Fruit fly (Drosophila melanogaster) whole organism, embryonic: Measurements from ENCODE around the gene Dfd.

Experiments used
- Adf1 ChIP-seq: fragments of 200-800 bp; sonication (Bioruptor generic); IDR thresholded peaks from 2 replicates; pipeline ENCODE4 v1.3.6; 2022; ENCODE audit warnings: missing biosample characterization, missing genetic modification characterization
- Aef1 ChIP-seq: fragments of 200-800 bp; sonication (Bioruptor generic); IDR thresholded peaks from 3 replicates; pipeline ENCODE4 v1.3.6; 2022; ENCODE audit warnings: missing biosample characterization, missing genetic modification characterization
- Atf-2 ChIP-seq: fragments of 200-800 bp; sonication (Bioruptor generic); optimal IDR thresholded peaks from 2 replicates; lab custom pipeline; 2016; ENCODE audit warnings: missing biosample characterization, missing genetic modification characterization
- CG10565 ChIP-seq: fragments of 200-800 bp; sonication (Bioruptor generic); optimal IDR thresholded peaks from 3 replicates; lab custom pipeline; 2016; ENCODE audit warnings: missing biosample characterization, mild to moderate bottlenecking, missing genetic modification characterization
- CG11456 ChIP-seq: fragments of 200-800 bp; sonication (Bioruptor generic); IDR thresholded peaks from 3 replicates; pipeline ENCODE4 v1.3.6; 2022; ENCODE audit warnings: missing biosample characterization, missing genetic modification characterization
- CG12236 ChIP-seq: fragments of 200-800 bp; sonication (Bioruptor generic); optimal IDR thresholded peaks from 2 replicates; lab custom pipeline; 2016; ENCODE audit warnings: missing biosample characterization, missing genetic modification characterization
- CG12299 ChIP-seq: fragments of 200-800 bp; sonication (Bioruptor generic); optimal IDR thresholded peaks from 2 replicates; lab custom pipeline; 2018; ENCODE audit warnings: missing biosample characterization, mild to moderate bottlenecking, missing genetic modification characterization
- CG14014 ChIP-seq: fragments of 200-800 bp; sonication (Bioruptor generic); IDR thresholded peaks from 2 replicates; pipeline ENCODE4 v1.3.6; 2022; ENCODE audit warnings: missing biosample characterization, missing genetic modification characterization
- CG15479 ChIP-seq: fragments of 200-800 bp; sonication (Bioruptor generic); optimal IDR thresholded peaks from 3 replicates; lab custom pipeline; 2019; ENCODE audit warnings: missing biosample characterization, mild to moderate bottlenecking, missing genetic modification characterization, moderate library complexity
- CG15696 ChIP-seq: fragments of 200-800 bp; sonication (Bioruptor generic); optimal IDR thresholded peaks from 2 replicates; lab custom pipeline; 2019; ENCODE audit warnings: missing biosample characterization, mild to moderate bottlenecking, missing genetic modification characterization, moderate library complexity
- CG16813 ChIP-seq: fragments of 200-800 bp; sonication (Bioruptor generic); IDR thresholded peaks from 3 replicates; pipeline ENCODE4 v1.3.6; 2022; ENCODE audit warnings: missing biosample characterization, missing genetic modification characterization; ENCODE audit not compliant: partially characterized antibody
- CG31224 ChIP-seq: fragments of 200-800 bp; sonication (Bioruptor generic); IDR thresholded peaks from 2 replicates; pipeline ENCODE4 v1.3.6; 2022; ENCODE audit warnings: missing biosample characterization, missing genetic modification characterization
- CG3163 ChIP-seq: fragments of 200-800 bp; sonication (Bioruptor generic); optimal IDR thresholded peaks from 3 replicates; lab custom pipeline; 2016; ENCODE audit warnings: missing biosample characterization, missing genetic modification characterization
- CG34376 ChIP-seq: fragments of 200-800 bp; sonication (Bioruptor generic); optimal IDR thresholded peaks from 2 replicates; lab custom pipeline; 2018; ENCODE audit warnings: missing biosample characterization, mild to moderate bottlenecking, missing genetic modification characterization
- CG34422 ChIP-seq: fragments of 200-800 bp; sonication (Bioruptor generic); IDR thresholded peaks from 3 replicates; pipeline ENCODE4 v1.3.6; 2022; ENCODE audit warnings: missing biosample characterization, missing genetic modification characterization
- CG4282 ChIP-seq: fragments of 200-800 bp; sonication (Bioruptor generic); optimal IDR thresholded peaks from 2 replicates; lab custom pipeline; 2016; ENCODE audit warnings: missing biosample characterization, missing genetic modification characterization
- CG8765 ChIP-seq: fragments of 200-800 bp; sonication (Bioruptor generic); IDR thresholded peaks from 2 replicates; pipeline ENCODE4 v1.3.6; 2022; ENCODE audit warnings: missing biosample characterization, missing genetic modification characterization
- CG9609 ChIP-seq: fragments of 200-800 bp; sonication (Bioruptor generic); optimal IDR thresholded peaks from 3 replicates; lab custom pipeline; 2016; ENCODE audit warnings: missing biosample characterization, missing genetic modification characterization
- CG9797 ChIP-seq: fragments of 200-800 bp; sonication (Bioruptor generic); optimal IDR thresholded peaks from 3 replicates; lab custom pipeline; 2018; ENCODE audit warnings: missing biosample characterization, mild to moderate bottlenecking, missing genetic modification characterization
- Fer1 ChIP-seq: fragments of 200-800 bp; sonication (Bioruptor generic); optimal IDR thresholded peaks from 2 replicates; lab custom pipeline; 2017; ENCODE audit warnings: missing biosample characterization, mild to moderate bottlenecking, missing genetic modification characterization
- HLH4C ChIP-seq: fragments of 200-800 bp; sonication (Bioruptor generic); IDR thresholded peaks from 3 replicates; pipeline ENCODE4 v1.3.6; 2022; ENCODE audit warnings: missing biosample characterization, missing genetic modification characterization; ENCODE audit not compliant: partially characterized antibody
- HLHmδ ChIP-seq: fragments of 200-800 bp; sonication (Bioruptor generic); optimal IDR thresholded peaks from 2 replicates; lab custom pipeline; 2018; ENCODE audit warnings: missing biosample characterization, mild to moderate bottlenecking, missing genetic modification characterization, moderate library complexity
- Kr ChIP-seq: fragments of 200-800 bp; sonication (Bioruptor generic); optimal IDR thresholded peaks from 2 replicates; lab custom pipeline; 2017; ENCODE audit warnings: missing biosample characterization, mild to moderate bottlenecking, missing genetic modification characterization
- Lhr ChIP-seq: fragments of 200-800 bp; sonication (Bioruptor generic); optimal IDR thresholded peaks from 3 replicates; lab custom pipeline; 2017; ENCODE audit warnings: mild to moderate bottlenecking, missing biosample characterization, missing genetic modification reagents, missing genetic modification characterization
- NK7.1 ChIP-seq: fragments of 200-800 bp; sonication (Bioruptor generic); optimal IDR thresholded peaks from 3 replicates; lab custom pipeline; 2016; ENCODE audit warnings: missing biosample characterization, missing genetic modification characterization
- Oaz ChIP-seq: fragments of 200-800 bp; sonication (Bioruptor generic); IDR thresholded peaks from 2 replicates; pipeline ENCODE4 v1.3.6; 2022; ENCODE audit warnings: missing biosample characterization, missing genetic modification characterization
- Oli ChIP-seq: fragments of 200-800 bp; sonication (Bioruptor generic); optimal IDR thresholded peaks from 2 replicates; lab custom pipeline; 2018; ENCODE audit warnings: missing biosample characterization, mild to moderate bottlenecking, missing genetic modification characterization, moderate library complexity
- Ravus ChIP-seq: fragments of 200-800 bp; sonication (Bioruptor generic); IDR thresholded peaks from 2 replicates; pipeline ENCODE4 v1.3.6; 2022; ENCODE audit warnings: missing biosample characterization, missing genetic modification characterization
- Trl ChIP-seq, 3 experiments: fragments of >200 bp in 2 of 3; fragments of 200-800 bp in 1 of 3; sonication (Bioruptor generic) in 1 of 3; optimal IDR thresholded peaks; 2 replicates in 1 of 3; 3 replicates in 2 of 3; lab custom pipeline; 2016 to 2017; ENCODE audit warnings: missing biosample characterization in 1 of 3, missing genetic modification characterization in 1 of 3
- Xrp1 ChIP-seq: fragments of 200-800 bp; sonication (Bioruptor generic); IDR thresholded peaks from 2 replicates; pipeline ENCODE4 v1.3.6; 2022; ENCODE audit warnings: missing biosample characterization, missing genetic modification characterization
- crc ChIP-seq: fragments of 200-800 bp; sonication (Bioruptor generic); optimal IDR thresholded peaks from 2 replicates; lab custom pipeline; 2016; ENCODE audit warnings: missing biosample characterization, missing genetic modification characterization
- danr ChIP-seq: fragments of 200-800 bp; sonication (Bioruptor generic); IDR thresholded peaks from 2 replicates; pipeline ENCODE4 v1.3.6; 2022; ENCODE audit warnings: missing biosample characterization, missing genetic modification characterization
- dmrt99B ChIP-seq: fragments of 200-800 bp; sonication (Bioruptor generic); optimal IDR thresholded peaks from 2 replicates; lab custom pipeline; 2018; ENCODE audit warnings: missing biosample characterization, mild to moderate bottlenecking, missing genetic modification characterization, moderate library complexity
- gro ChIP-seq: fragments of 200-800 bp; sonication (Bioruptor generic); optimal IDR thresholded peaks from 2 replicates; lab custom pipeline; 2016; ENCODE audit warnings: missing biosample characterization, missing genetic modification characterization
- ind ChIP-seq: fragments of 200-800 bp; sonication (Bioruptor generic); optimal IDR thresholded peaks from 3 replicates; lab custom pipeline; 2016; ENCODE audit warnings: missing biosample characterization, missing genetic modification characterization
- kay ChIP-seq: fragments of 200-800 bp; sonication (Bioruptor generic); optimal IDR thresholded peaks from 2 replicates; lab custom pipeline; 2016; ENCODE audit warnings: missing biosample characterization, missing genetic modification characterization
- lab ChIP-seq: fragments of 200-800 bp; sonication (Bioruptor generic); optimal IDR thresholded peaks from 3 replicates; lab custom pipeline; 2017; ENCODE audit warnings: missing biosample characterization, missing genetic modification characterization, mild to moderate bottlenecking, moderate library complexity, missing genetic modification reagents
- lmd ChIP-seq: fragments of 200-800 bp; sonication (Bioruptor generic); IDR thresholded peaks from 2 replicates; pipeline ENCODE4 v1.3.6; 2022; ENCODE audit warnings: missing biosample characterization, missing genetic modification characterization
- onecut ChIP-seq: fragments of 200-800 bp; sonication (Bioruptor generic); IDR thresholded peaks from 2 replicates; pipeline ENCODE4 v1.3.6; 2022; ENCODE audit warnings: missing biosample characterization, missing genetic modification characterization
- org-1 ChIP-seq: fragments of 200-800 bp; sonication (Bioruptor generic); optimal IDR thresholded peaks from 2 replicates; lab custom pipeline; 2017; ENCODE audit warnings: missing biosample characterization, missing genetic modification characterization
- pan ChIP-seq, 4 experiments: fragments of >200 bp in 3 of 4; fragments of 200-800 bp in 1 of 4; sonication (Bioruptor generic) in 1 of 4; optimal IDR thresholded peaks in 3 of 4; IDR thresholded peaks in 1 of 4; 2 replicates each; pipeline versions ENCODE4 v1.3.6 to Lab custom; 2017 to 2022; ENCODE audit warnings: missing biosample characterization in 2 of 4, missing genetic modification characterization in 2 of 4, mixed read lengths in 1 of 4
- peb ChIP-seq: fragments of 200-800 bp; sonication (Bioruptor generic); IDR thresholded peaks from 2 replicates; pipeline ENCODE4 v1.3.6; 2022; ENCODE audit warnings: missing biosample characterization, missing genetic modification characterization
- salm ChIP-seq: fragments of 200-800 bp; sonication (Bioruptor generic); optimal IDR thresholded peaks from 2 replicates; lab custom pipeline; 2018; ENCODE audit warnings: missing biosample characterization, mild to moderate bottlenecking, missing genetic modification characterization
- sd ChIP-seq: fragments of 200-800 bp; sonication (Bioruptor generic); optimal IDR thresholded peaks from 3 replicates; lab custom pipeline; 2018; ENCODE audit warnings: missing biosample characterization, mild to moderate bottlenecking, missing genetic modification characterization, moderate library complexity
- sens ChIP-seq: fragments of 200-800 bp; sonication (Bioruptor generic); peaks from one replicate; lab custom pipeline; 2016; ENCODE audit warnings: missing biosample characterization, missing genetic modification characterization
- slou ChIP-seq: fragments of 200-800 bp; sonication (Bioruptor generic); optimal IDR thresholded peaks from 3 replicates; lab custom pipeline; 2016; ENCODE audit warnings: missing biosample characterization, missing genetic modification characterization
- tna ChIP-seq: fragments of 200-800 bp; sonication (Bioruptor generic); IDR thresholded peaks from 2 replicates; pipeline ENCODE4 v1.3.6; 2022; ENCODE audit warnings: missing biosample characterization, missing genetic modification characterization; ENCODE audit not compliant: partially characterized antibody
- toy ChIP-seq: fragments of 200-800 bp; sonication (Bioruptor generic); IDR thresholded peaks from 2 replicates; pipeline ENCODE4 v1.3.6; 2022; ENCODE audit warnings: missing biosample characterization, missing genetic modification characterization

Dfd gene

dm6 chr3R:6760755-6761647 is 30.6 kb upstream of the Dfd start (continued):
- peak; percentile 81 for TF ChIP-seq sens (GFP tag; lab: Kevin White, UChicago)
- TF ChIP-seq gro (GFP tag; lab: Kevin White, UChicago): no peak
- TF ChIP-seq tna: no peak
- no peak for TF ChIP-seq Lhr (GFP tag; lab: Kevin White, UChicago)
- peak; percentile 62 for TF ChIP-seq CG15696
- TF ChIP-seq peb (GFP tag; lab: Robert Waterston, UW): no peak
- TF ChIP-seq Fer1: no peak
- TF ChIP-seq salm: no peak
- peak; percentile 16 for TF ChIP-seq ind (GFP tag; lab: Kevin White, UChicago)
- no peak for TF ChIP-seq Trl (optimal IDR thresholded peaks at IDR 0.05; lab: Kevin White, UChicago)
- TF ChIP-seq Trl (GFP tag; optimal IDR thresholded peaks at IDR 0.05; lab: Kevin White, UChicago): peak; percentile 16
- TF ChIP-seq sd (tag; lab: Kevin White, UChicago): no peak
- TF ChIP-seq lab (GFP tag; lab: Kevin White, UChicago): peak; percentile 54
- peak; percentile 43 for TF ChIP-seq CG4282 (GFP tag; lab: Kevin White, UChicago)
- TF ChIP-seq CG12299 (tag; lab: Kevin White, UChicago): no peak
- TF ChIP-seq danr (GFP tag; lab: Robert Waterston, UW): no peak
- no peak for TF ChIP-seq CG9797
- TF ChIP-seq crc (GFP tag; lab: Kevin White, UChicago): no peak
- TF ChIP-seq Xrp1: peak; percentile 39; the same call in 1 of the 2 replicates
- no peak for TF ChIP-seq Ravus
- TF ChIP-seq CG16813 (GFP tag; lab: Robert Waterston, UW): no peak
- no peak for TF ChIP-seq CG14014 (GFP tag; lab: Robert Waterston, UW)
- TF ChIP-seq slou (GFP tag; lab: Kevin White, UChicago): no peak
- no peak for TF ChIP-seq Adf1 (GFP tag; lab: Robert Waterston, UW)
- TF ChIP-seq CG11456 (GFP tag; lab: Robert Waterston, UW): no peak
- TF ChIP-seq toy (GFP tag; lab: Robert Waterston, UW): no peak
- TF ChIP-seq NK7.1 (GFP tag; lab: Kevin White, UChicago): no peak
- no peak for TF ChIP-seq CG31224 (GFP tag; lab: Robert Waterston, UW)
- TF ChIP-seq HLHmδ: no peak
- TF ChIP-seq CG8765 (GFP tag; lab: Robert Waterston, UW): 0 out of 2 replicates have a peak, but pooled peaks have one; percentile 36
- peak; percentile 33; the same call in 1 of the 2 replicates for TF ChIP-seq lmd (GFP tag; lab: Robert Waterston, UW)
- TF ChIP-seq CG10565: no peak
- TF ChIP-seq Kr (GFP tag; lab: Kevin White, UChicago): peak; percentile 82
- no peak for TF ChIP-seq CG9609 (GFP tag; lab: Kevin White, UChicago)
- no peak for TF ChIP-seq Aef1 (GFP tag; lab: Robert Waterston, UW)
- no peak for TF ChIP-seq CG12236
- TF ChIP-seq HLH4C (GFP tag; lab: Robert Waterston, UW): no peak
- TF ChIP-seq CG3163 (GFP tag; lab: Kevin White, UChicago): no peak
- TF ChIP-seq CG34422: no peak
- TF ChIP-seq onecut (GFP tag; lab: Robert Waterston, UW): no peak
- TF ChIP-seq Oli (tag; lab: Kevin White, UChicago): peak; percentile 58
- TF ChIP-seq CG15479 (GFP tag; lab: Kevin White, UChicago): no peak
- no peak for TF ChIP-seq pan (optimal IDR thresholded peaks at IDR 0.05; lab: Kevin White, UChicago)
- TF ChIP-seq pan (GFP tag; optimal IDR thresholded peaks at IDR 0.05 in 1 of 2, IDR thresholded peaks at IDR 0.05 in 1 of 2): no peak
- TF ChIP-seq org-1 (GFP tag; lab: Kevin White, UChicago): peak; percentile 28
- TF ChIP-seq Oaz (GFP tag; lab: Robert Waterston, UW): no peak
- TF ChIP-seq Atf-2 (GFP tag; lab: Kevin White, UChicago): peak; percentile 1
- TF ChIP-seq dmrt99B (tag; lab: Kevin White, UChicago): peak; percentile 56
- no peak for TF ChIP-seq kay
- TF ChIP-seq CG34376 (GFP tag; lab: Kevin White, UChicago): no peak
